Worm (Caenorhabditis elegans) whole organism, late embryonic: ENCODE data around the gene zip-12.

ENCODE experiments used
- ceh-30 ChIP-seq: fragments of 150-350 bp; optimal IDR thresholded peaks from 2 replicates; lab custom pipeline; 2014; ENCODE audit warnings: missing biosample characterization, missing genetic modification characterization
- eyg-1 ChIP-seq: sonication (generic microtip); optimal IDR thresholded peaks from 2 replicates; lab custom pipeline; 2016; ENCODE audit warnings: missing genotype, missing genetic modification characterization, missing compliant biosample characterization
- fkh-10 ChIP-seq: fragments of 150-350 bp; optimal IDR thresholded peaks from 2 replicates; lab custom pipeline; 2014; ENCODE audit warnings: missing biosample characterization, missing genetic modification reagents, missing genetic modification characterization
- pha-4 ChIP-seq: fragments of 150-350 bp; optimal IDR thresholded peaks from 2 replicates; lab custom pipeline; 2018; ENCODE audit warnings: missing biosample characterization, missing genetic modification reagents, missing genetic modification characterization
- sdc-2 ChIP-seq: sonication (generic microtip); optimal IDR thresholded peaks from 2 replicates; lab custom pipeline; 2016; ENCODE audit warnings: missing genotype, missing genetic modification characterization, missing compliant biosample characterization
- ztf-16 ChIP-seq: sonication (generic microtip); optimal IDR thresholded peaks from 2 replicates; lab custom pipeline; 2017; ENCODE audit warnings: missing genetic modification characterization, missing compliant biosample characterization

DNA sequence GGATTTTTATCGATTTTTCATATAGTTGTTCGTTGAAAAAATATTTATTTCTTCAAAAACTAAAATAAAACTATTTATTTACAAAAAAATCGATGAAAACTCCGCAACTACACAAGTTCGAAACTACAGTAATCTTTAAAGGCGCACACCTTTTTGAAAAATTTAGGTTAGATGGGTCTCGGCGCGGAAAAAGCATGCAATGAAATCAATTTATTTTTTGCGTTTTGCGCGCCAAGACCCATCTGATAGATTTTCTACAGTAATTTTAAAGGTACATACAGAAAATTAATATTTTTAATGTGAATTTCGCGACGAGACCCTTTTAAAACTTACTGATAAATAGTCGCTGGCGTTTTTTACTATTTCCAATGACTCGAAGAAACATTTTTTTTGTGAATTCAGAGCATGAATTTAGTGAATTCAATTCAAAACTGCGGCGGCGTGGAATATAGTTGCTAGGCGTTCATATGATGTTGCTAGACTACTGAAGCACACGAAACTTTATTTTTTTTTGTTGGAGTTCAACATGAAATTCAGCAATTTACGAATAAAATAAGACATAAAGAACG, 39.4 kb downstream of the zip-12 start, which contains the start of gene Y75B8A.33:
- TF ChIP-seq sdc-2 (tag; lab: Kevin White, UChicago) (no peak), eyg-1 (tag; lab: Kevin White, UChicago) (no peak), ceh-30 (tag; lab: Kevin White, UChicago) (no peak), pha-4 (no peak), fkh-10 (GFP tag; lab: Kevin White, UChicago) (no peak), ztf-16 (tag; lab: Kevin White, UChicago) (no peak)
